Worm (Caenorhabditis elegans) whole organism, midembryonic: ENCODE data around the gene C30H6.9.

Source experiments
- T22C8.4 ChIP-seq: fragments of 200-800 bp; sonication (Bioruptor generic); IDR thresholded peaks from 2 replicates; pipeline ENCODE4 v1.3.6; 2022; ENCODE audit warnings: missing genetic modification characterization, missing compliant biosample characterization
- cog-1 ChIP-seq: sonication (generic microtip); optimal IDR thresholded peaks from 2 replicates; lab custom pipeline; 2016; ENCODE audit warnings: missing genetic modification characterization, missing compliant biosample characterization
- flt-1 ChIP-seq: fragments of 200-800 bp; sonication (Bioruptor generic); IDR thresholded peaks from 2 replicates; pipeline ENCODE4 v1.3.6; 2022; ENCODE audit warnings: missing genetic modification characterization, missing compliant biosample characterization
- klf-2 ChIP-seq: fragments of 200-800 bp; sonication (Bioruptor generic); conservative IDR thresholded peaks from 2 replicates; pipeline ENCODE4 v1.3.6; 2022; ENCODE audit warnings: missing genetic modification reagents, missing genetic modification characterization, missing compliant biosample characterization
- med-1 ChIP-seq: sonication (generic microtip); optimal IDR thresholded peaks from 2 replicates; lab custom pipeline; 2017; ENCODE audit warnings: missing genetic modification characterization, mild to moderate bottlenecking, missing compliant biosample characterization, antibody characterized with exemption, missing genetic modification reagents; ENCODE audit not compliant: insufficient read depth
- ref-1 ChIP-seq: fragments of 200-800 bp; sonication (Bioruptor generic); conservative IDR thresholded peaks from 2 replicates; pipeline ENCODE4 v1.3.6; 2022; ENCODE audit warnings: missing genetic modification reagents, missing genetic modification characterization, missing compliant biosample characterization
- tab-1 ChIP-seq: fragments of 200-800 bp; sonication (Bioruptor generic); IDR thresholded peaks from 2 replicates; pipeline ENCODE4 v1.3.6; 2022; ENCODE audit warnings: missing genetic modification characterization, missing compliant biosample characterization
- ztf-23 ChIP-seq: fragments of 200-800 bp; sonication (Bioruptor generic); IDR thresholded peaks from 2 replicates; pipeline ENCODE4 v1.3.6; 2022; ENCODE audit warnings: missing genetic modification reagents, missing genetic modification characterization, missing compliant biosample characterization
- ztf-29 ChIP-seq: fragments of 200-800 bp; sonication (Bioruptor generic); IDR thresholded peaks from 2 replicates; pipeline ENCODE4 v1.3.6; 2022; ENCODE audit warnings: missing genetic modification reagents, missing genetic modification characterization, missing compliant biosample characterization

The C30H6.9 gene

ce11 chrIV:17380061-17380680, at the start of gene C30H6.9, which contains the start of gene dlat-2:
TSS of gene C30H6.9 (minus strand) at chrIV:17380170.
TSS of gene dlat-2 (plus strand) at chrIV:17380626.
- TF ChIP-seq tab-1 (GFP tag; lab: Robert Waterston, UW): no peak
- no peak for TF ChIP-seq flt-1
- TF ChIP-seq ref-1: no peak
- no peak for TF ChIP-seq med-1 (GFP tag; lab: Kevin White, UChicago)
- no peak for TF ChIP-seq T22C8.4 (GFP tag; lab: Robert Waterston, UW)
- TF ChIP-seq klf-2 (GFP tag; lab: Robert Waterston, UW): no peak
- TF ChIP-seq cog-1 (tag; lab: Kevin White, UChicago): no peak
- no peak for TF ChIP-seq ztf-29
- no peak for TF ChIP-seq ztf-23 (GFP tag; lab: Robert Waterston, UW)

- no peak for TF ChIP-seq tab-1 (GFP tag; lab: Robert Waterston, UW)
- no peak for TF ChIP-seq cog-1 (tag; lab: Kevin White, UChicago)
- TF ChIP-seq klf-2 (GFP tag; lab: Robert Waterston, UW): no peak
- no peak for TF ChIP-seq med-1 (GFP tag; lab: Kevin White, UChicago)
- TF ChIP-seq flt-1: no peak
- TF ChIP-seq ref-1: no peak
- no peak for TF ChIP-seq ztf-29
- no peak for TF ChIP-seq T22C8.4 (GFP tag; lab: Robert Waterston, UW)
- TF ChIP-seq ztf-23 (GFP tag; lab: Robert Waterston, UW): no peak
These were observed 47.5 kb upstream of the C30H6.9 start, which contains the start of gene C06A12.3 for ce11 chrIV:17427423-17427822. TSS of gene C06A12.3 (plus strand) at chrIV:17427723.

- TF ChIP-seq ztf-23 (GFP tag; lab: Robert Waterston, UW) (no peak), T22C8.4 (GFP tag; lab: Robert Waterston, UW) (no peak), ztf-29 (no peak)
These were observed 47.0 kb upstream of the C30H6.9 start for ce11 chrIV:17426970-17427369.

ce11 chrIV:17417723-17418122, 37.8 kb upstream of the C30H6.9 start, which contains the start of gene npr-26:
TSS of gene npr-26 (minus strand) at chrIV:17417823.
- no peak for TF ChIP-seq ztf-23 (GFP tag; lab: Robert Waterston, UW)
- no peak for TF ChIP-seq klf-2 (GFP tag; lab: Robert Waterston, UW)
- TF ChIP-seq tab-1 (GFP tag; lab: Robert Waterston, UW): no peak
- no peak for TF ChIP-seq med-1 (GFP tag; lab: Kevin White, UChicago)
- no peak for TF ChIP-seq ref-1
- no peak for TF ChIP-seq T22C8.4 (GFP tag; lab: Robert Waterston, UW)
- TF ChIP-seq flt-1: no peak
- no peak for TF ChIP-seq ztf-29
- no peak for TF ChIP-seq cog-1 (tag; lab: Kevin White, UChicago)

- TF ChIP-seq ztf-29 (no peak), tab-1 (GFP tag; lab: Robert Waterston, UW) (no peak), med-1 (GFP tag; lab: Kevin White, UChicago) (no peak), ztf-23 (GFP tag; lab: Robert Waterston, UW) (no peak), cog-1 (tag; lab: Kevin White, UChicago) (no peak), T22C8.4 (GFP tag; lab: Robert Waterston, UW) (no peak), flt-1 (no peak), ref-1 (no peak), klf-2 (GFP tag; lab: Robert Waterston, UW) (no peak)
These were observed 33.4 kb upstream of the C30H6.9 start for ce11 chrIV:17413343-17413742.

- no peak for TF ChIP-seq ztf-29
- no peak for TF ChIP-seq med-1 (GFP tag; lab: Kevin White, UChicago)
- no peak for TF ChIP-seq cog-1 (tag; lab: Kevin White, UChicago)
- TF ChIP-seq T22C8.4 (GFP tag; lab: Robert Waterston, UW): no peak
- TF ChIP-seq flt-1: no peak
- no peak for TF ChIP-seq tab-1 (GFP tag; lab: Robert Waterston, UW)
- no peak for TF ChIP-seq ztf-23 (GFP tag; lab: Robert Waterston, UW)
These were observed 27.5 kb upstream of the C30H6.9 start, which contains the start of gene T02D1.9 for ce11 chrIV:17407491-17407890. TSS of gene T02D1.9 (minus strand) at chrIV:17407591.

- TF ChIP-seq ref-1 (no peak), ztf-23 (GFP tag; lab: Robert Waterston, UW) (no peak), T22C8.4 (GFP tag; lab: Robert Waterston, UW) (no peak), tab-1 (GFP tag; lab: Robert Waterston, UW) (no peak), med-1 (GFP tag; lab: Kevin White, UChicago) (no peak), flt-1 (no peak), ztf-29 (no peak), klf-2 (GFP tag; lab: Robert Waterston, UW) (no peak), cog-1 (tag; lab: Kevin White, UChicago) (no peak)
These were observed 27.1 kb upstream of the C30H6.9 start, which contains the start of gene T02D1.7 for ce11 chrIV:17407025-17407424. TSS of gene T02D1.7 (minus strand) at chrIV:17407125.

ce11 chrIV:17406119-17406518, 26.1 kb upstream of the C30H6.9 start:
- TF ChIP-seq flt-1 (no peak), tab-1 (GFP tag; lab: Robert Waterston, UW) (no peak), ref-1 (no peak), T22C8.4 (GFP tag; lab: Robert Waterston, UW) (no peak), ztf-23 (GFP tag; lab: Robert Waterston, UW) (no peak), klf-2 (GFP tag; lab: Robert Waterston, UW) (no peak), med-1 (GFP tag; lab: Kevin White, UChicago) (no peak), ztf-29 (no peak), cog-1 (tag; lab: Kevin White, UChicago) (no peak)

ce11 chrIV:17405530-17405929, 25.6 kb upstream of the C30H6.9 start, which contains the start of gene pmp-4:
TSS of gene pmp-4 (minus strand) at chrIV:17405630.
- TF ChIP-seq flt-1 (no peak), klf-2 (GFP tag; lab: Robert Waterston, UW) (no peak), tab-1 (GFP tag; lab: Robert Waterston, UW) (no peak), T22C8.4 (GFP tag; lab: Robert Waterston, UW) (no peak), ref-1 (no peak), ztf-29 (no peak), cog-1 (tag; lab: Kevin White, UChicago) (no peak), ztf-23 (GFP tag; lab: Robert Waterston, UW) (no peak), med-1 (GFP tag; lab: Kevin White, UChicago) (no peak)
